Fruit fly (Drosophila melanogaster) whole organism, embryonic: Measurements from ENCODE around the gene CG12299.

Experiments used
- Atf3 ChIP-seq: fragments of 200-800 bp; sonication (Bioruptor generic); optimal IDR thresholded peaks from 3 replicates; lab custom pipeline; 2016; ENCODE audit warnings: missing biosample characterization, missing genetic modification characterization
- CG10366 ChIP-seq: fragments of 200-800 bp; sonication (Bioruptor generic); IDR thresholded peaks from 2 replicates; pipeline ENCODE4 v1.3.6; 2022; ENCODE audit warnings: missing biosample characterization, missing genetic modification characterization
- CG10565 ChIP-seq: fragments of 200-800 bp; sonication (Bioruptor generic); optimal IDR thresholded peaks from 3 replicates; lab custom pipeline; 2016; ENCODE audit warnings: missing biosample characterization, mild to moderate bottlenecking, missing genetic modification characterization
- CG11504 ChIP-seq: fragments of 200-800 bp; sonication (Bioruptor generic); optimal IDR thresholded peaks from 3 replicates; lab custom pipeline; 2019; ENCODE audit warnings: missing biosample characterization, mild to moderate bottlenecking, missing genetic modification characterization, moderate library complexity
- CG12769 ChIP-seq: fragments of 200-800 bp; sonication (Bioruptor generic); optimal IDR thresholded peaks from 2 replicates; lab custom pipeline; 2019; ENCODE audit warnings: missing biosample characterization, mild to moderate bottlenecking, missing genetic modification characterization, moderate library complexity
- CG13287 ChIP-seq: fragments of 200-800 bp; sonication (Bioruptor generic); IDR thresholded peaks from 2 replicates; pipeline ENCODE4 v1.3.6; 2022; ENCODE audit warnings: missing biosample characterization, missing genetic modification characterization; ENCODE audit not compliant: partially characterized antibody
- CG15479 ChIP-seq: fragments of 200-800 bp; sonication (Bioruptor generic); optimal IDR thresholded peaks from 3 replicates; lab custom pipeline; 2019; ENCODE audit warnings: missing biosample characterization, mild to moderate bottlenecking, missing genetic modification characterization, moderate library complexity
- CG15601 ChIP-seq: fragments of 200-800 bp; sonication (Bioruptor generic); optimal IDR thresholded peaks from 3 replicates; lab custom pipeline; 2019; ENCODE audit warnings: missing biosample characterization, mild to moderate bottlenecking, missing genetic modification characterization, moderate library complexity
- CG17328 ChIP-seq: fragments of 200-800 bp; sonication (Bioruptor generic); IDR thresholded peaks from 2 replicates; pipeline ENCODE4 v1.3.6; 2022; ENCODE audit warnings: missing biosample characterization, missing genetic modification characterization
- CG17802 ChIP-seq: fragments of 200-800 bp; sonication (Bioruptor generic); optimal IDR thresholded peaks from 2 replicates; lab custom pipeline; 2018; ENCODE audit warnings: missing biosample characterization, mild to moderate bottlenecking, missing genetic modification characterization, moderate library complexity
- CG18011 ChIP-seq: fragments of 200-800 bp; sonication (Bioruptor generic); optimal IDR thresholded peaks from 2 replicates; lab custom pipeline; 2017; ENCODE audit warnings: missing biosample characterization, missing genetic modification characterization, mild to moderate bottlenecking, moderate library complexity, missing genotype
- CG1832 ChIP-seq: fragments of 200-800 bp; sonication (Bioruptor generic); optimal IDR thresholded peaks from 2 replicates; lab custom pipeline; 2017; ENCODE audit warnings: missing biosample characterization, mild to moderate bottlenecking, missing genetic modification characterization, inconsistent platforms
- CG2116 ChIP-seq: fragments of 200-800 bp; sonication (Bioruptor generic); optimal IDR thresholded peaks from 3 replicates; lab custom pipeline; 2018; ENCODE audit warnings: missing biosample characterization, mild to moderate bottlenecking, missing genetic modification characterization
- CG2202 ChIP-seq: fragments of 200-800 bp; sonication (Bioruptor generic); optimal IDR thresholded peaks from 2 replicates; lab custom pipeline; 2018; ENCODE audit warnings: missing biosample characterization, mild to moderate bottlenecking, missing genetic modification characterization
- CG2712 ChIP-seq: fragments of 200-800 bp; optimal IDR thresholded peaks from 3 replicates; lab custom pipeline; 2019; ENCODE audit warnings: missing biosample characterization, mild to moderate bottlenecking, missing genetic modification characterization, moderate library complexity
- CG2875 ChIP-seq: fragments of 200-800 bp; sonication (Bioruptor generic); optimal IDR thresholded peaks from 2 replicates; lab custom pipeline; 2017; ENCODE audit warnings: missing biosample characterization, mild to moderate bottlenecking, missing genetic modification characterization, missing genetic modification reagents
- CG3065 ChIP-seq: fragments of 200-800 bp; sonication (Bioruptor generic); optimal IDR thresholded peaks from 2 replicates; lab custom pipeline; 2016; ENCODE audit warnings: missing biosample characterization, missing genetic modification characterization
- CG31224 ChIP-seq: fragments of 200-800 bp; sonication (Bioruptor generic); IDR thresholded peaks from 2 replicates; pipeline ENCODE4 v1.3.6; 2022; ENCODE audit warnings: missing biosample characterization, missing genetic modification characterization
- CG31365 ChIP-seq: fragments of 200-800 bp; sonication (Bioruptor generic); optimal IDR thresholded peaks from 2 replicates; lab custom pipeline; 2018; ENCODE audit warnings: missing biosample characterization, mild to moderate bottlenecking, missing genetic modification characterization
- CG31441 ChIP-seq: fragments of 200-800 bp; sonication (Bioruptor generic); IDR thresholded peaks from 2 replicates; pipeline ENCODE4 v1.3.6; 2022; ENCODE audit warnings: missing biosample characterization, missing genetic modification characterization
- CG3281 ChIP-seq: fragments of 200-800 bp; sonication (Bioruptor generic); optimal IDR thresholded peaks from 3 replicates; lab custom pipeline; 2017; ENCODE audit warnings: missing biosample characterization, mild to moderate bottlenecking, missing genetic modification characterization
- CG3407 ChIP-seq: fragments of 200-800 bp; sonication (Bioruptor generic); optimal IDR thresholded peaks from 2 replicates; lab custom pipeline; 2018; ENCODE audit warnings: missing biosample characterization, mild to moderate bottlenecking, missing genetic modification characterization
- CG4617 ChIP-seq: fragments of 200-800 bp; sonication (Bioruptor generic); optimal IDR thresholded peaks from 3 replicates; lab custom pipeline; 2016; ENCODE audit warnings: missing biosample characterization, missing genetic modification characterization, borderline replicate concordance
- CG6654 ChIP-seq: fragments of 200-800 bp; sonication (Bioruptor generic); optimal IDR thresholded peaks from 2 replicates; lab custom pipeline; 2017; ENCODE audit warnings: missing biosample characterization, mild to moderate bottlenecking, missing genetic modification characterization
- CG9609 ChIP-seq: fragments of 200-800 bp; sonication (Bioruptor generic); optimal IDR thresholded peaks from 3 replicates; lab custom pipeline; 2016; ENCODE audit warnings: missing biosample characterization, missing genetic modification characterization
- D19B ChIP-seq: fragments of 200-800 bp; sonication (Bioruptor generic); optimal IDR thresholded peaks from 2 replicates; lab custom pipeline; 2017; ENCODE audit warnings: missing biosample characterization, mild to moderate bottlenecking, missing genetic modification characterization
- Doc3 ChIP-seq: fragments of 200-800 bp; sonication (Bioruptor generic); IDR thresholded peaks from 3 replicates; pipeline ENCODE4 v1.3.6; 2022; ENCODE audit warnings: missing biosample characterization, missing genetic modification characterization; ENCODE audit not compliant: partially characterized antibody
- Elba2 ChIP-seq: fragments of 200-800 bp; sonication (Bioruptor generic); optimal IDR thresholded peaks from 3 replicates; lab custom pipeline; 2016; ENCODE audit warnings: missing biosample characterization, missing genetic modification characterization
- HLH4C ChIP-seq: fragments of 200-800 bp; sonication (Bioruptor generic); IDR thresholded peaks from 3 replicates; pipeline ENCODE4 v1.3.6; 2022; ENCODE audit warnings: missing biosample characterization, missing genetic modification characterization; ENCODE audit not compliant: partially characterized antibody
- Jarid2 ChIP-seq: fragments of 200-800 bp; sonication (Bioruptor generic); optimal IDR thresholded peaks from 3 replicates; lab custom pipeline; 2017; ENCODE audit warnings: mild to moderate bottlenecking, missing biosample characterization, missing genetic modification reagents, missing genetic modification characterization
- Neu2 ChIP-seq: fragments of 200-800 bp; sonication (Bioruptor generic); optimal IDR thresholded peaks from 3 replicates; lab custom pipeline; 2016; ENCODE audit warnings: missing biosample characterization, missing genetic modification characterization, borderline replicate concordance
- Oaz ChIP-seq: fragments of 200-800 bp; sonication (Bioruptor generic); IDR thresholded peaks from 2 replicates; pipeline ENCODE4 v1.3.6; 2022; ENCODE audit warnings: missing biosample characterization, missing genetic modification characterization
- Ravus ChIP-seq: fragments of 200-800 bp; sonication (Bioruptor generic); IDR thresholded peaks from 2 replicates; pipeline ENCODE4 v1.3.6; 2022; ENCODE audit warnings: missing biosample characterization, missing genetic modification characterization
- YL-1 ChIP-seq: fragments of 200-800 bp; sonication (Bioruptor generic); optimal IDR thresholded peaks from 3 replicates; lab custom pipeline; 2017; ENCODE audit warnings: missing biosample characterization, mild to moderate bottlenecking, missing genetic modification characterization
- chn ChIP-seq: fragments of 200-800 bp; sonication (Bioruptor generic); optimal IDR thresholded peaks from 2 replicates; lab custom pipeline; 2016; ENCODE audit warnings: missing biosample characterization, missing genetic modification characterization
- fd3F ChIP-seq: fragments of 200-800 bp; sonication (Bioruptor generic); optimal IDR thresholded peaks from 2 replicates; lab custom pipeline; 2018; ENCODE audit warnings: missing biosample characterization, mild to moderate bottlenecking, missing genetic modification characterization, moderate library complexity
- gsb ChIP-seq: fragments of 200-800 bp; sonication (Bioruptor generic); IDR thresholded peaks from 2 replicates; pipeline ENCODE4 v1.3.6; 2022; ENCODE audit warnings: missing biosample characterization, missing genetic modification characterization
- her ChIP-seq: fragments of 200-800 bp; sonication (Bioruptor generic); optimal IDR thresholded peaks from 2 replicates; lab custom pipeline; 2016; ENCODE audit warnings: missing biosample characterization, missing genetic modification characterization
- kni ChIP-seq: fragments of 200-800 bp; sonication (Bioruptor generic); optimal IDR thresholded peaks from 3 replicates; lab custom pipeline; 2017; ENCODE audit warnings: mild to moderate bottlenecking, missing biosample characterization, missing genetic modification reagents, missing genetic modification characterization
- knrl ChIP-seq: fragments of 200-800 bp; sonication (Bioruptor generic); IDR thresholded peaks from 3 replicates; pipeline ENCODE4 v1.3.6; 2022; ENCODE audit warnings: missing biosample characterization, missing genetic modification characterization; ENCODE audit not compliant: partially characterized antibody
- pfk ChIP-seq: fragments of 200-800 bp; sonication (Bioruptor generic); optimal IDR thresholded peaks from 2 replicates; lab custom pipeline; 2018; ENCODE audit warnings: missing biosample characterization, mild to moderate bottlenecking, missing genetic modification characterization, moderate library complexity
- pita ChIP-seq: fragments of 200-800 bp; sonication (Bioruptor generic); optimal IDR thresholded peaks from 2 replicates; lab custom pipeline; 2017; ENCODE audit warnings: missing biosample characterization, mild to moderate bottlenecking, missing genetic modification characterization
- sc ChIP-seq, 3 experiments: fragments of >200 bp in 2 of 3; fragments of 200-800 bp in 1 of 3; sonication (Bioruptor generic) in 1 of 3; optimal IDR thresholded peaks; 2 replicates in 2 of 3; 3 replicates in 1 of 3; lab custom pipeline; 2017; ENCODE audit warnings: mild to moderate bottlenecking in 1 of 3, missing biosample characterization in 1 of 3, missing genetic modification characterization in 1 of 3, missing genetic modification reagents in 1 of 3
- sisA ChIP-seq: fragments of 200-800 bp; sonication (Bioruptor generic); IDR thresholded peaks from 2 replicates; pipeline ENCODE4 v1.3.6; 2022; ENCODE audit warnings: missing biosample characterization, missing genetic modification characterization
- tgo ChIP-seq: fragments of 200-800 bp; sonication (Bioruptor generic); IDR thresholded peaks from 3 replicates; pipeline ENCODE4 v1.3.6; 2022; ENCODE audit warnings: missing biosample characterization, missing genetic modification characterization
- tio ChIP-seq: fragments of 200-800 bp; sonication (Bioruptor generic); optimal IDR thresholded peaks from 2 replicates; lab custom pipeline; 2017; ENCODE audit warnings: missing biosample characterization, missing genetic modification characterization, inconsistent platforms
- toy ChIP-seq: fragments of 200-800 bp; sonication (Bioruptor generic); IDR thresholded peaks from 2 replicates; pipeline ENCODE4 v1.3.6; 2022; ENCODE audit warnings: missing biosample characterization, missing genetic modification characterization
- yki ChIP-seq: fragments of >200 bp; optimal IDR thresholded peaks from 3 replicates; lab custom pipeline; 2018

CG12299 gene

DNA sequence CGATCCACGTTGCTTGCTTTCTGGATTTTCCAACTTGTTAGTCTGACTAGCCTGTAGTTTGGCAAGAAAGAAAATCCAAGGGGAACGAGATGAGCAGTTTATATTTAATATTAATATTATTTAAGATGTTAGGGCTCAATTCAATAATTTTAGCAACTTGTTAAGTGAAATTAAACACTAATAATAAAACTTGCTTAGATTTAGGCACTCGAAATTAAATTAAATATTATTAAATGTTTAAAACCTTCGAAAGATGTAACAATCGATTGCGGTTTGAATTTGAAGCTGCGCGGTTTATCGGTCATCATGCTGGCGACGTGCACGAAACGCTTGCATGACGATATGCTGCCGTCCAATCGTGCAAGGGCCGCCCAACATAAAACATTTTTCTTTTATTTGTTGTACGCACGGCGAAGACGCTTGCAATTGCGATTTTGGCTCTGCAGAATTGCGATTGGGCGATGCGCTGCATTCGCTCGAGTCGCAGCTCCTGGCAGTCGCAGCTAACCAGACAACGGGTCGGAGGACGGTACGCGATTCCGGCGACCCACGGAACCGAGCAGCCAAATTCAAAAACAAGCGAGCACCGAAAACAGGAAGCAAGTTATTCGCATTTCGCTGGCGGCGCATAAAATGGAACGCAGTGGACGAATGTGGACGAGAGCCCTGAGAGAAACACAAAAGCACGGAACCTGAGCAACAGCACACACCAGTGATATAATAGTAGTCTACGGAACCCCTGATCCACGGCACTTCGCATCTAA, at the start of gene CG12299, which contains the start of gene Vha16-5 (continued):
- TF ChIP-seq CG2202 (tag; lab: Kevin White, UChicago) (peak; percentile 51), pita (no peak), CG10366 (GFP tag; lab: Robert Waterston, UW) (peak; percentile 95), D19B (GFP tag; lab: Kevin White, UChicago) (no peak), pfk (GFP tag; lab: Kevin White, UChicago) (no peak), CG10565 (GFP tag; lab: Kevin White, UChicago) (no peak), CG17802 (tag; lab: Kevin White, UChicago) (peak; percentile 70), CG3407 (peak; percentile 47), CG12769 (tag; lab: Kevin White, UChicago) (no peak), CG31441 (GFP tag; lab: Robert Waterston, UW) (no peak; the same call in none of the 2 replicates), chn (peak; percentile 93), Neu2 (GFP tag; lab: Kevin White, UChicago) (no peak), CG2712 (peak; percentile 81), sc (optimal IDR thresholded peaks at IDR 0.05; lab: Kevin White, UChicago) (no peak), sc (GFP tag; optimal IDR thresholded peaks at IDR 0.05; lab: Kevin White, UChicago) (no peak), CG3281 (GFP tag; lab: Kevin White, UChicago) (no peak), Doc3 (GFP tag; lab: Robert Waterston, UW) (peak; percentile 47; the same call in 1 of the 3 replicates), CG31224 (peak; percentile 64), CG6654 (no peak), CG2875 (GFP tag; lab: Kevin White, UChicago) (peak; percentile 39), CG2116 (GFP tag; lab: Kevin White, UChicago) (peak; percentile 75), CG3065 (peak; percentile 52), gsb (GFP tag; lab: Robert Waterston, UW) (peak; percentile 73), CG17328 (peak; percentile 93), knrl (peak; percentile 88), fd3F (GFP tag; lab: Kevin White, UChicago) (peak; percentile 32), CG4617 (GFP tag; lab: Kevin White, UChicago) (peak; percentile 78), toy (GFP tag; lab: Robert Waterston, UW) (no peak), yki (lab: Kevin White, UChicago) (no peak), tgo (GFP tag; lab: Robert Waterston, UW) (peak; percentile 85), sisA (GFP tag; lab: Robert Waterston, UW) (peak; percentile 93), Ravus (GFP tag; lab: Robert Waterston, UW) (peak; percentile 35), CG11504 (no peak), CG15601 (peak; percentile 76), CG15479 (no peak), kni (GFP tag; lab: Kevin White, UChicago) (no peak), CG31365 (no peak), YL-1 (GFP tag; lab: Kevin White, UChicago) (no peak), Jarid2 (GFP tag; lab: Kevin White, UChicago) (no peak), CG13287 (GFP tag; lab: Robert Waterston, UW) (peak; percentile 88), her (GFP tag; lab: Kevin White, UChicago) (peak; percentile 87), CG18011 (GFP tag; lab: Kevin White, UChicago) (peak; percentile 83), Elba2 (GFP tag; lab: Kevin White, UChicago) (peak; percentile 55), Atf3 (GFP tag; lab: Kevin White, UChicago) (peak; percentile 62), HLH4C (GFP tag; lab: Robert Waterston, UW) (peak; percentile 85), CG9609 (GFP tag; lab: Kevin White, UChicago) (peak; percentile 89), CG1832 (GFP tag; lab: Kevin White, UChicago) (no peak), Oaz (GFP tag; lab: Robert Waterston, UW) (peak; percentile 78), tio (GFP tag; lab: Kevin White, UChicago) (no peak)
